Worm (Caenorhabditis elegans): ENCODE results near the gene Y57A10C.9.

DNA sequence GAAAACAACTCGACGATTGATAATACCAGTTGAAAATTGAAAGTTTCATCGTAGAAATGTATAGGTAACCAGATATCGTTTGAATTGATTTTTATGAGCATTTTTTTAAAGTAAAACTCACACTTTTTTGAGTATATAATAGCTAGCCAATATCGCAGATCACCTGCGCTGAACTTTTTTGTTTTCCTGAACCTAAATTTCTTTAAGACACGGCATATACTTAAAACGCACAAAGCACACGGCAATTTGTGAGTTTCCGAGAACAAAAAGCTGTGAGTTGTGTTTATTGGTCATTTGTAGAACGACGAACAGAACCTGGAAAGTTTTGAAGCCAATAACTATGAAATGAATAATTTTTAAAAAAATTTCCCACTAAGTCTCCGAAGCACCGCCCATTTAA, 36.5 kb downstream of the Y57A10C.9 start, which contains the start of gene sre-29:
- no peak for TF ChIP-seq hlh-13 (GFP tag; optimal IDR thresholded peaks at IDR 0.05)
- TF ChIP-seq sox-4 (tag; optimal IDR thresholded peaks at IDR 0.05), result no peak
- no peak for TF ChIP-seq hlh-30 (tag; optimal IDR thresholded peaks at IDR 0.05; ENCODE audit: insufficient read depth)
- TF ChIP-seq fkh-6 (tag; optimal IDR thresholded peaks at IDR 0.05), result no peak
- no peak for TF ChIP-seq ttx-3 (tag; optimal IDR thresholded peaks at IDR 0.05)
- no peak for TF ChIP-seq nfya-1 (tag; optimal IDR thresholded peaks at IDR 0.05)
- TF ChIP-seq F13H6.1 (tag; optimal IDR thresholded peaks at IDR 0.05), result no peak

All from whole organism, late embryonic.